Fruit fly (Drosophila melanogaster): ENCODE measurements around the gene Rbf.

- TF ChIP-seq CG8478 (optimal IDR thresholded peaks at IDR 0.05) (no peak), CTCF (optimal IDR thresholded peaks at IDR 0.05) (peak; percentile 66 to 69)
Measured at dm6 chrX:765039-765508, 36.2 kb downstream of the Rbf start, which contains the start of gene RpL22.
